Fruit fly (Drosophila melanogaster): ENCODE data around the gene CG14518.

The CG14518 gene

DNA sequence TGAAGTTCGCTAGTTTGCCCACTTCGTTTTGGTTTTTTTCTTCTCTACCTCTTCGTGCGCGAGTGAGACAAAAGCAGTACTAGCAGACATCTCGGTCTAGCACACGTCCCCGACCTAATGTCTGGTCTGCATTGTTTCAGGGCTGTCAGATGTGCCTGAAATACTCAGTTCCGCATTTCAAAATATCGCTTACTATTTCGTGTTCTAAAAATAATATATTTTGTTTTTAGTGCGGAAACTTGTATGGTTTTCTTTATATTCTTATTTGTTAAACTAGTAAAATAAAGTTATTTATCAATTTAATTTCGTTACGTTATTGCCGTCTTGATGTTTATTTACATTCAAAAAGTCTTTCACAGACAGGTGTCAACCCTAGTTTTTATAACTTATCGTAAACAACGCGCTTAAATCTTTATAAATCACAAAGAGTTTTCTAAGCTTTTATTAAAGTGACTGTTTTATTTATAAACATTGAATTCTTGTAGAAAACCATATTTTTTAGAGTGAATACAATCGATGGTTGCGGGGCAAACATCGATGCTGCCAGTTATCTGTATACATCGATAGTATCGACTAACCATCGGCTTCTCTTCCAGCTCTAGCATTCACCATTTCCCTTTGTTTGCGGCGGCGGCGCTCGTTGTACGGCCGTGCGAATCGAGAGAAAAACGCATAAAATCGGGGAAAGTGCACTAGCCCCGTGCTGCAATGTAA is 38.6 kb downstream of the CG14518 start (continued):
- TF ChIP-seq Sry-δ (GFP tag; optimal IDR thresholded peaks at IDR 0.05), result peak; percentile 94
- peak; percentile 75 for TF ChIP-seq CG17359 (tag; optimal IDR thresholded peaks at IDR 0.05)
- TF ChIP-seq CG10431 (GFP tag; optimal IDR thresholded peaks at IDR 0.05), result peak; percentile 68
- no peak for TF ChIP-seq sr (GFP tag; IDR thresholded peaks at IDR 0.05)
- no peak for TF ChIP-seq CG31224 (GFP tag; IDR thresholded peaks at IDR 0.05)
- TF ChIP-seq pfk (GFP tag; optimal IDR thresholded peaks at IDR 0.05), result no peak
- peak; percentile 30 for TF ChIP-seq CG15514 (GFP tag; optimal IDR thresholded peaks at IDR 0.05)
- TF ChIP-seq CG8944 (GFP tag; optimal IDR thresholded peaks at IDR 0.05), result peak; percentile 25
- TF ChIP-seq CG10147 (GFP tag; optimal IDR thresholded peaks at IDR 0.05), result peak; percentile 73
- TF ChIP-seq pzg (GFP tag; optimal IDR thresholded peaks at IDR 0.05), result peak; percentile 58
- peak; percentile 64 for TF ChIP-seq D19A (tag; optimal IDR thresholded peaks at IDR 0.05)
- no peak for TF ChIP-seq Hmx (GFP tag; optimal IDR thresholded peaks at IDR 0.05)
- TF ChIP-seq dm (GFP tag; optimal IDR thresholded peaks at IDR 0.05), result peak; percentile 14
- peak; percentile 31 for TF ChIP-seq Dad (GFP tag; optimal IDR thresholded peaks at IDR 0.05)
- TF ChIP-seq CG6765 (GFP tag; optimal IDR thresholded peaks at IDR 0.05), result peak; percentile 55
- no peak for TF ChIP-seq CG7372 (GFP tag; IDR thresholded peaks at IDR 0.05)
- TF ChIP-seq salm (tag; optimal IDR thresholded peaks at IDR 0.05), result no peak
- TF ChIP-seq tup (GFP tag; optimal IDR thresholded peaks at IDR 0.05), result peak; percentile 3
- TF ChIP-seq luna (GFP tag; optimal IDR thresholded peaks at IDR 0.05), result peak; percentile 59
- TF ChIP-seq Camta (GFP tag; optimal IDR thresholded peaks at IDR 0.05), result no peak
- TF ChIP-seq ems (GFP tag; optimal IDR thresholded peaks at IDR 0.05), result peak; percentile 4
- peak; percentile 49 for TF ChIP-seq org-1 (GFP tag; optimal IDR thresholded peaks at IDR 0.05)
- peak; percentile 15 for TF ChIP-seq CG10462 (GFP tag; optimal IDR thresholded peaks at IDR 0.05)
- no peak for TF ChIP-seq nau (GFP tag; optimal IDR thresholded peaks at IDR 0.05)
- peak; percentile 68 for TF ChIP-seq pho (GFP tag; optimal IDR thresholded peaks at IDR 0.05)
- TF ChIP-seq cwo (GFP tag; optimal IDR thresholded peaks at IDR 0.05), result peak; percentile 65
- no peak for TF ChIP-seq CG11456 (GFP tag; IDR thresholded peaks at IDR 0.05)
- peak; percentile 78 for TF ChIP-seq NfI (GFP tag; optimal IDR thresholded peaks at IDR 0.05)
- peak; percentile 84 for TF ChIP-seq CG7556 (GFP tag; optimal IDR thresholded peaks at IDR 0.05)
- no peak for TF ChIP-seq CG3726 (GFP tag; IDR thresholded peaks at IDR 0.05)
- TF ChIP-seq klu (GFP tag; IDR thresholded peaks at IDR 0.05), result no peak
- no peak for TF ChIP-seq chinmo (GFP tag; IDR thresholded peaks at IDR 0.05; ENCODE audit: partially characterized antibody)
- TF ChIP-seq pum (GFP tag; optimal IDR thresholded peaks at IDR 0.05), result no peak
- peak; percentile 13 for TF ChIP-seq CG30431 (GFP tag; optimal IDR thresholded peaks at IDR 0.05)
- TF ChIP-seq Ravus (GFP tag; IDR thresholded peaks at IDR 0.05), result no peak
- TF ChIP-seq CG10979 (tag; optimal IDR thresholded peaks at IDR 0.05), result peak; percentile 71
- TF ChIP-seq jing (GFP tag; optimal IDR thresholded peaks at IDR 0.05), result peak; percentile 17
- TF ChIP-seq repo (GFP tag; optimal IDR thresholded peaks at IDR 0.05), result no peak
- TF ChIP-seq tx (GFP tag; optimal IDR thresholded peaks at IDR 0.05), result peak; percentile 28
- TF ChIP-seq CG7271 (tag; optimal IDR thresholded peaks at IDR 0.05), result no peak
- peak; percentile 3 for TF ChIP-seq CG17186 (GFP tag; optimal IDR thresholded peaks at IDR 0.05)
- no peak for TF ChIP-seq E2f1 (GFP tag; IDR thresholded peaks at IDR 0.05)
- TF ChIP-seq NFAT (GFP tag; IDR thresholded peaks at IDR 0.05), result no peak
- peak; percentile 77 for TF ChIP-seq CG17829 (tag; optimal IDR thresholded peaks at IDR 0.05)
- TF ChIP-seq CG1603 (tag; optimal IDR thresholded peaks at IDR 0.05), result peak; percentile 64
- TF ChIP-seq trem (tag; optimal IDR thresholded peaks at IDR 0.05), result peak; percentile 33
- TF ChIP-seq CG14441 (GFP tag; IDR thresholded peaks at IDR 0.05), result no peak
- TF ChIP-seq CG9932 (GFP tag; IDR thresholded peaks at IDR 0.05), result no peak
- TF ChIP-seq Sox102F (GFP tag; optimal IDR thresholded peaks at IDR 0.05), result peak; percentile 83
- peak; percentile 64 for TF ChIP-seq CG7928 (GFP tag; optimal IDR thresholded peaks at IDR 0.05)

Data from whole organism, embryonic.